Fruit fly (Drosophila melanogaster) whole organism: ENCODE measurements around the gene CG6592.

ENCODE experiments used
- CG8478 ChIP-seq: fragments of >200 bp; optimal IDR thresholded peaks from 2 replicates; lab custom pipeline; 2018; ENCODE audit warnings: inconsistent platforms
- EcR ChIP-seq, 2 experiments: fragments of >200 bp; optimal IDR thresholded peaks; 2 replicates each; lab custom pipeline; 2017; ENCODE audit warnings: missing biosample characterization in 2 of 2, missing genetic modification characterization in 2 of 2, missing genetic modification reagents in 2 of 2
- pan ChIP-seq: fragments of >200 bp; optimal IDR thresholded peaks from 2 replicates; lab custom pipeline; 2017
- usp ChIP-seq: fragments of >200 bp; optimal IDR thresholded peaks from 2 replicates; lab custom pipeline; 2017; ENCODE audit warnings: missing biosample characterization, missing genetic modification characterization, mixed read lengths

dm6 chr3L:6062860-6063607 lies 3.6 kb downstream of the CG6592 start, which contains the start of gene CG10472:
- TF ChIP-seq EcR (GFP tag; optimal IDR thresholded peaks at IDR 0.05; lab: Kevin White, UChicago) = no peak
- no peak for TF ChIP-seq CG8478 (lab: Kevin White, UChicago)
- TF ChIP-seq pan (lab: Kevin White, UChicago) = no peak
- TF ChIP-seq usp (GFP tag; lab: Kevin White, UChicago) = no peak
